Fruit fly (Drosophila melanogaster): ENCODE results near the gene CG5953.

The CG5953 gene

DNA sequence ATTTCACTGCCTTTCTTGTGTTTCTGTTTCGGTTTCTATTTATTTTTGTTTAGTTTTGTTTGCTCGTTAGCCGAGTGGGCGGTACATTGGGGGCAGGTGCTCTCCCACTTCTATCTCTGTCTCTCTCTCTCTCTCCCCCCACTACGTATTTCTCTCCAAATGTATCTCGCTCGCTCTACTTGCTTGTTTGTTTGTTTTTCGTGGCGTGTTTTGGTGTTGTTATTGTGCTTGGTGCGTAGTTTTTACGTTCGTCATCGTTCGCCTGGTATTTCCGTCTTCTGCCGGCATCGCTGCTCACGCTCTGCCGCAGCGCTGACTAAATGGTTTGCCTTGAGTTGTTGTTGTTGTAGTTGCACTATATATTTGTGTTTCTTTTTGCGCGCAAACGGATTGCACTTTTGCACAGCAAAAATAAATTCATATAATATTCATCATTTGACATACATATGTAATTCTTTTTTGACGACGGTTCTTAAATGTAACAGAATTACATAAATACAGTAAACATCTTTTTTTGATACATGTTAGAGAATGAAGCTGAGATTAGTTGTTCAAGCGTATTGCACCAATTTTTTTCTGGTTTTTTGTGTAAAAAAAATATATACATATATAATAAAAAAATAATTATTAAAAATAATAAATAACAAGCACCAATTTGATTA lies 1.6 kb upstream of the CG5953 start (continued):
- peak; percentile 35; the same call in 1 of the 2 replicates for TF ChIP-seq Nf-YA (GFP tag; IDR thresholded peaks at IDR 0.05)
- TF ChIP-seq ara (GFP tag; IDR thresholded peaks at IDR 0.05) = peak; percentile 68
- TF ChIP-seq zfh1 (GFP tag; IDR thresholded peaks at IDR 0.05) = peak; percentile 34; the same call in 1 of the 3 replicates
- no peak for TF ChIP-seq CG9215 (GFP tag; IDR thresholded peaks at IDR 0.05)
- TF ChIP-seq schlank (tag; optimal IDR thresholded peaks at IDR 0.05) = no peak
- TF ChIP-seq CG5245 (GFP tag; optimal IDR thresholded peaks at IDR 0.05) = no peak
- no peak for TF ChIP-seq CG15269 (tag; optimal IDR thresholded peaks at IDR 0.05)
- no peak for TF ChIP-seq CG10565 (GFP tag; optimal IDR thresholded peaks at IDR 0.05)
- TF ChIP-seq tgo (GFP tag; IDR thresholded peaks at IDR 0.05) = no peak
- no peak; the same call in 1 of the 2 replicates for TF ChIP-seq tna (GFP tag; IDR thresholded peaks at IDR 0.05; ENCODE audit: partially characterized antibody)
- peak; percentile 86 for TF ChIP-seq crol (GFP tag; IDR thresholded peaks at IDR 0.05)
- peak; percentile 80 for TF ChIP-seq CG17568 (GFP tag; optimal IDR thresholded peaks at IDR 0.05)
- no peak for TF ChIP-seq ash1 (GFP tag; optimal IDR thresholded peaks at IDR 0.05)
- TF ChIP-seq CG17186 (GFP tag; optimal IDR thresholded peaks at IDR 0.05) = peak; percentile 39
- no peak for TF ChIP-seq lbe (GFP tag; optimal IDR thresholded peaks at IDR 0.05)
- TF ChIP-seq fu2 (GFP tag; optimal IDR thresholded peaks at IDR 0.05) = no peak
- TF ChIP-seq CG8765 (GFP tag; IDR thresholded peaks at IDR 0.05) = no peak
- TF ChIP-seq sna (GFP tag; IDR thresholded peaks at IDR 0.05; ENCODE audit: partially characterized antibody) = no peak
- no peak for TF ChIP-seq Usf (GFP tag; optimal IDR thresholded peaks at IDR 0.05)
- TF ChIP-seq dysf (GFP tag; IDR thresholded peaks at IDR 0.05) = peak; percentile 28; the same call in 1 of the 3 replicates
- no peak for TF ChIP-seq ab (GFP tag; optimal IDR thresholded peaks at IDR 0.05)
- peak; percentile 35 for TF ChIP-seq sqz (GFP tag; optimal IDR thresholded peaks at IDR 0.05)
- TF ChIP-seq CG13296 (GFP tag; optimal IDR thresholded peaks at IDR 0.05) = peak; percentile 3
- 0 out of 3 replicates have a peak, but pooled peaks have one; percentile 8 for TF ChIP-seq CG11695 (GFP tag; IDR thresholded peaks at IDR 0.05)
- TF ChIP-seq odd (GFP tag; optimal IDR thresholded peaks at IDR 0.05) = peak; percentile 1
- no peak for TF ChIP-seq B-H2 (GFP tag; optimal IDR thresholded peaks at IDR 0.05)
- no peak for TF ChIP-seq CG1602 (GFP tag; optimal IDR thresholded peaks at IDR 0.05)
- TF ChIP-seq CG7556 (GFP tag; optimal IDR thresholded peaks at IDR 0.05) = no peak
- no peak for TF ChIP-seq pho (GFP tag; optimal IDR thresholded peaks at IDR 0.05)
- TF ChIP-seq ro (GFP tag; IDR thresholded peaks at IDR 0.05) = no peak
- TF ChIP-seq CG7839 (tag; optimal IDR thresholded peaks at IDR 0.05) = no peak
- TF ChIP-seq hth (optimal IDR thresholded peaks at IDR 0.05) = no peak
- TF ChIP-seq prd (optimal IDR thresholded peaks at IDR 0.05) = no peak
- no peak for TF ChIP-seq prd (GFP tag; IDR thresholded peaks at IDR 0.05)
- no peak for TF ChIP-seq CG14667 (GFP tag; IDR thresholded peaks at IDR 0.05)
- TF ChIP-seq wdn (GFP tag; IDR thresholded peaks at IDR 0.05) = no peak
- TF ChIP-seq CG32772 (GFP tag; IDR thresholded peaks at IDR 0.05) = no peak
- peak; percentile 70 for TF ChIP-seq Atf6 (GFP tag; IDR thresholded peaks at IDR 0.05)
- peak; percentile 57; the same call in 1 of the 2 replicates for TF ChIP-seq CG14014 (GFP tag; IDR thresholded peaks at IDR 0.05)
- TF ChIP-seq CG8281 (tag; optimal IDR thresholded peaks at IDR 0.05) = no peak
- TF ChIP-seq CG13123 (GFP tag; optimal IDR thresholded peaks at IDR 0.05) = no peak
- no peak for TF ChIP-seq CG30403 (GFP tag; optimal IDR thresholded peaks at IDR 0.05)
- TF ChIP-seq Ravus (GFP tag; IDR thresholded peaks at IDR 0.05) = no peak
- peak; percentile 95 for TF ChIP-seq kni (GFP tag; optimal IDR thresholded peaks at IDR 0.05)
- peak; percentile 24 for TF ChIP-seq CG3838 (GFP tag; optimal IDR thresholded peaks at IDR 0.05)
- peak; percentile 80 for TF ChIP-seq CG7987 (GFP tag; optimal IDR thresholded peaks at IDR 0.05)
- no peak for TF ChIP-seq CG9609 (GFP tag; optimal IDR thresholded peaks at IDR 0.05)
- TF ChIP-seq gem (tag; optimal IDR thresholded peaks at IDR 0.05) = no peak
- TF ChIP-seq Trl (optimal IDR thresholded peaks at IDR 0.05) = peak; percentile 77 to 91
- peak; percentile 21 for TF ChIP-seq Trl (GFP tag; optimal IDR thresholded peaks at IDR 0.05)
- TF ChIP-seq HLH4C (GFP tag; IDR thresholded peaks at IDR 0.05; ENCODE audit: partially characterized antibody) = no peak
